Fruit fly (Drosophila melanogaster) S2 (cell line): ENCODE measurements around the gene CG10481.

ENCODE experiments used
- CG8478 ChIP-seq: fragments of >200 bp; optimal IDR thresholded peaks from 2 replicates; lab custom pipeline; 2018
- CTCF ChIP-seq, 2 experiments: fragments of >200 bp; optimal IDR thresholded peaks; 2 replicates each; lab custom pipeline; 2018

- no peak for TF ChIP-seq CTCF (optimal IDR thresholded peaks at IDR 0.05; lab: Kevin White, UChicago)
- no peak for TF ChIP-seq CG8478
Observed at dm6 chr2L:19902693-19903267, 10.4 kb upstream of the CG10481 start.
